Worm (Caenorhabditis elegans) whole organism, midembryonic: ENCODE results near the gene ulp-4.
A peak's percentile ranks its signal among the peaks of the same experiment; 100 is the strongest.

Experiments
- T22C8.4 ChIP-seq: fragments of 200-800 bp; sonication (Bioruptor generic); IDR thresholded peaks from 2 replicates; pipeline ENCODE4 v1.3.6; 2022; ENCODE audit warnings: missing genetic modification characterization, missing compliant biosample characterization
- cog-1 ChIP-seq: sonication (generic microtip); optimal IDR thresholded peaks from 2 replicates; lab custom pipeline; 2016; ENCODE audit warnings: missing genetic modification characterization, missing compliant biosample characterization
- flt-1 ChIP-seq: fragments of 200-800 bp; sonication (Bioruptor generic); IDR thresholded peaks from 2 replicates; pipeline ENCODE4 v1.3.6; 2022; ENCODE audit warnings: missing genetic modification characterization, missing compliant biosample characterization
- klf-2 ChIP-seq: fragments of 200-800 bp; sonication (Bioruptor generic); conservative IDR thresholded peaks from 2 replicates; pipeline ENCODE4 v1.3.6; 2022; ENCODE audit warnings: missing genetic modification reagents, missing genetic modification characterization, missing compliant biosample characterization
- med-1 ChIP-seq: sonication (generic microtip); optimal IDR thresholded peaks from 2 replicates; lab custom pipeline; 2017; ENCODE audit warnings: missing genetic modification characterization, mild to moderate bottlenecking, missing compliant biosample characterization, antibody characterized with exemption, missing genetic modification reagents; ENCODE audit not compliant: insufficient read depth
- ref-1 ChIP-seq: fragments of 200-800 bp; sonication (Bioruptor generic); conservative IDR thresholded peaks from 2 replicates; pipeline ENCODE4 v1.3.6; 2022; ENCODE audit warnings: missing genetic modification reagents, missing genetic modification characterization, missing compliant biosample characterization
- tab-1 ChIP-seq: fragments of 200-800 bp; sonication (Bioruptor generic); IDR thresholded peaks from 2 replicates; pipeline ENCODE4 v1.3.6; 2022; ENCODE audit warnings: missing genetic modification characterization, missing compliant biosample characterization
- ztf-23 ChIP-seq: fragments of 200-800 bp; sonication (Bioruptor generic); IDR thresholded peaks from 2 replicates; pipeline ENCODE4 v1.3.6; 2022; ENCODE audit warnings: missing genetic modification reagents, missing genetic modification characterization, missing compliant biosample characterization
- ztf-29 ChIP-seq: fragments of 200-800 bp; sonication (Bioruptor generic); IDR thresholded peaks from 2 replicates; pipeline ENCODE4 v1.3.6; 2022; ENCODE audit warnings: missing genetic modification reagents, missing genetic modification characterization, missing compliant biosample characterization

Gene ulp-4

ce11 chrII:8128273-8129039 lies 1.3 kb upstream of the ulp-4 start:
- TF ChIP-seq T22C8.4 (GFP tag; lab: Robert Waterston, UW) (no peak), ztf-29 (no peak), ztf-23 (GFP tag; lab: Robert Waterston, UW) (peak; percentile 72), cog-1 (no peak), klf-2 (GFP tag; lab: Robert Waterston, UW) (no peak), flt-1 (GFP tag; lab: Robert Waterston, UW) (0 out of 2 replicates have a peak, but pooled peaks have one; percentile 33), tab-1 (GFP tag; lab: Robert Waterston, UW) (0 out of 2 replicates have a peak, but pooled peaks have one; percentile 49)

ce11 chrII:8129040-8129387 lies 746 bp upstream of the ulp-4 start:
- no peak for TF ChIP-seq ztf-29
- TF ChIP-seq ztf-23 (GFP tag; lab: Robert Waterston, UW): no peak
- TF ChIP-seq ref-1 (GFP tag; lab: Robert Waterston, UW): no peak
- no peak for TF ChIP-seq med-1 (GFP tag; lab: Kevin White, UChicago)
- TF ChIP-seq flt-1 (GFP tag; lab: Robert Waterston, UW): no peak

- no peak for TF ChIP-seq cog-1
- no peak for TF ChIP-seq ztf-23 (GFP tag; lab: Robert Waterston, UW)
- TF ChIP-seq ztf-29: no peak
- no peak for TF ChIP-seq T22C8.4 (GFP tag; lab: Robert Waterston, UW)
- no peak for TF ChIP-seq tab-1 (GFP tag; lab: Robert Waterston, UW)
- no peak for TF ChIP-seq ref-1 (GFP tag; lab: Robert Waterston, UW)
- no peak for TF ChIP-seq med-1 (GFP tag; lab: Kevin White, UChicago)
- no peak for TF ChIP-seq klf-2 (GFP tag; lab: Robert Waterston, UW)
- no peak for TF ChIP-seq flt-1 (GFP tag; lab: Robert Waterston, UW)
Observed at ce11 chrII:8130792-8131191, 1.0 kb downstream of the ulp-4 start.

- TF ChIP-seq tab-1 (GFP tag; lab: Robert Waterston, UW) (0 out of 2 replicates have a peak, but pooled peaks have one; percentile 25), T22C8.4 (GFP tag; lab: Robert Waterston, UW) (no peak), cog-1 (no peak), flt-1 (GFP tag; lab: Robert Waterston, UW) (0 out of 2 replicates have a peak, but pooled peaks have one; percentile 5), ref-1 (GFP tag; lab: Robert Waterston, UW) (no peak), ztf-23 (GFP tag; lab: Robert Waterston, UW) (no peak), klf-2 (GFP tag; lab: Robert Waterston, UW) (no peak)
Observed at ce11 chrII:8131413-8131966, 1.7 kb downstream of the ulp-4 start.

- no peak for TF ChIP-seq ref-1 (GFP tag; lab: Robert Waterston, UW)
- no peak for TF ChIP-seq klf-2 (GFP tag; lab: Robert Waterston, UW)
- no peak for TF ChIP-seq tab-1 (GFP tag; lab: Robert Waterston, UW)
- no peak for TF ChIP-seq ztf-23 (GFP tag; lab: Robert Waterston, UW)
- no peak for TF ChIP-seq T22C8.4 (GFP tag; lab: Robert Waterston, UW)
- no peak for TF ChIP-seq med-1 (GFP tag; lab: Kevin White, UChicago)
- no peak for TF ChIP-seq flt-1 (GFP tag; lab: Robert Waterston, UW)
- TF ChIP-seq cog-1: no peak
- TF ChIP-seq ztf-29: no peak
Observed at ce11 chrII:8135953-8136352, 6.2 kb downstream of the ulp-4 start.

- TF ChIP-seq cog-1 (no peak), ztf-29 (no peak)
Observed at ce11 chrII:8136818-8137217, 7.1 kb downstream of the ulp-4 start, which contains the start of gene ctns-1. Gene ctns-1, minus strand, starts transcription at chrII:8136918.

ce11 chrII:8137379-8137778 lies 7.6 kb downstream of the ulp-4 start:
- TF ChIP-seq cog-1 (peak; percentile 32), ztf-23 (GFP tag; lab: Robert Waterston, UW) (0 out of 2 replicates have a peak, but pooled peaks have one; percentile 32), med-1 (GFP tag; lab: Kevin White, UChicago) (no peak), tab-1 (GFP tag; lab: Robert Waterston, UW) (no peak), ztf-29 (no peak), T22C8.4 (GFP tag; lab: Robert Waterston, UW) (no peak), klf-2 (GFP tag; lab: Robert Waterston, UW) (no peak), flt-1 (GFP tag; lab: Robert Waterston, UW) (no peak), ref-1 (GFP tag; lab: Robert Waterston, UW) (no peak)

DNA sequence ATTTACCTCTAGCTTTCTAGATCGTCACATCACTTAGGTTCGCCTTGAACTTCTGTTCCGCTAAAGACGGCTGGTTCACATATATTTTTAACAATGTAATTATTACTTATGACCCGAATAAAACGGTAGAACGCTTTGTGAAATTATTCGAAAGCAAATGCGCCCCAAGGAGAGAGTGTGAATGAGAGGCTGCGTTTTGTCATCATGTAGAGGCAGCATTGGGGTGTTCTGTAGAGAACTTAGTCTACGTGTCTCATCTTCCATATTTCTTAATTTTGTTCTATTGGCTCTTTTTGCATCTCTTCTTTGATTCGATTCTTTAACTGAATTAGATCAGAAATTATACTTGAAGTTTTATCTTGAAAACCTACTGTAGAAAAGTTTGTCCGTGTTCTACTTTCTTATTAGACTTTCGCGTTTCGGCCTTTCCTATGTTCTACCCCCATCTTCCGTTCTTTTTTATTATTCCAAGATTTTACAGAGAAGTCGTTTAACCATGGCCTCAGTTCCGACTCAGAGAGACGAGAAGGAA lies 8.3 kb downstream of the ulp-4 start, which contains the start of gene cdc-48.2:
Gene cdc-48.2 (plus strand): TSS at position 482 of the 532 bp plus-strand sequence.
- no peak for TF ChIP-seq ztf-29

- TF ChIP-seq tab-1 (GFP tag; lab: Robert Waterston, UW): no peak
- TF ChIP-seq flt-1 (GFP tag; lab: Robert Waterston, UW): no peak
Observed at ce11 chrII:8141135-8141534, 11.4 kb downstream of the ulp-4 start.

DNA sequence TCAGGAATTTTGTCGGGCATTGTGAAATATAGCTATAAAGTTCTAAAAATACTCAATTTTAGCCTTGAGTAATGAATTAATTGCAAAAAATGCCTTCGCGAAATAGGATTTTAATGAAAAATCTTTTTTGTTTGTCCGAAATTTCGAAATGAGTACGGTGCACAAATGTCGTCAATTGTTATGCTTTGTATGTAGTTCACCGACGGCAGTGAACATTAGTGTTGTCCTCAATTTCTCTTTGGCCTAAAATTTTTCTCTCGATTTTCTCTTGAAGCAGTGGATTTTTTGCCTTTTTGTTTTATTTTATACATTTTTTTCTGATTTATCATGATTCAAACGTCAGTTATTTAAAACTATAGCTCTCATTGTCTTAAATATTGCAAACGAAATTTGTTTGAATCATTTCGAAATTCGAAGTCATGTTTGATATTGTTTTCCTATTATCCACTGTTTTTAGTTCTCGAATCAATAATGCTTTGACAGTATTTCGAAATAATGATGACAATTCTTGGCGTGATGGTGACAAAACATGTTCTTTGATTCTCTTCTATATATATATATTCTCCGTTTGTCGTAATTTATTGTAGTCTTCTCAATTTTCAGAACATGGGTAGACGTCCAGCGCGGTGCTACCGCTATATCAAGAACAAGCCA lies 13.6 kb downstream of the ulp-4 start, which contains the start of the genes ints-11 and rpl-10:
Gene ints-11 (minus strand): TSS at position 201 of the 654 bp plus-strand sequence.
Gene rpl-10 (plus strand): TSS at position 604 of the 654 bp plus-strand sequence.
- TF ChIP-seq tab-1 (GFP tag; lab: Robert Waterston, UW): no peak
- TF ChIP-seq flt-1 (GFP tag; lab: Robert Waterston, UW): no peak
- no peak for TF ChIP-seq ztf-23 (GFP tag; lab: Robert Waterston, UW)
- TF ChIP-seq T22C8.4 (GFP tag; lab: Robert Waterston, UW): no peak
- no peak for TF ChIP-seq klf-2 (GFP tag; lab: Robert Waterston, UW)
- TF ChIP-seq ref-1 (GFP tag; lab: Robert Waterston, UW): no peak
- no peak for TF ChIP-seq med-1 (GFP tag; lab: Kevin White, UChicago)
- no peak for TF ChIP-seq cog-1
- no peak for TF ChIP-seq ztf-29
